Worm (Caenorhabditis elegans): ENCODE data around the gene tsp-16.

ce11 chrX:6946789-6947188, 49.6 kb downstream of the tsp-16 start:
- no peak for TF ChIP-seq ceh-13 (GFP tag; optimal IDR thresholded peaks at IDR 0.05)
- no peak for TF ChIP-seq ama-1 (optimal IDR thresholded peaks at IDR 0.05)
- TF ChIP-seq B0310.2 (tag; optimal IDR thresholded peaks at IDR 0.05), result no peak
- TF ChIP-seq tbx-37 (GFP tag; conservative IDR thresholded peaks at IDR 0.05), result no peak
- no peak for TF ChIP-seq hmbx-1 (tag; optimal IDR thresholded peaks at IDR 0.05)
- no peak for TF ChIP-seq sea-1 (GFP tag; conservative IDR thresholded peaks at IDR 0.05)
- no peak for TF ChIP-seq flt-1 (GFP tag; IDR thresholded peaks at IDR 0.05)
- TF ChIP-seq ceh-36 (tag; optimal IDR thresholded peaks at IDR 0.05), result no peak
- no peak for TF ChIP-seq scrt-1 (GFP tag; IDR thresholded peaks at IDR 0.05)
- TF ChIP-seq tbx-11 (GFP tag; IDR thresholded peaks at IDR 0.05), result no peak
- no peak for TF ChIP-seq hnd-1 (tag; optimal IDR thresholded peaks at IDR 0.05)
- no peak for TF ChIP-seq hmg-4 (GFP tag; optimal IDR thresholded peaks at IDR 0.05)
- TF ChIP-seq aly-1 (tag; optimal IDR thresholded peaks at IDR 0.05), result no peak
- TF ChIP-seq tra-4 (tag; optimal IDR thresholded peaks at IDR 0.05), result no peak
